Fruit fly (Drosophila melanogaster) whole organism, pupa: ENCODE results near the gene CG15330.

Experiments
- CG12605 ChIP-seq: fragments of 200-800 bp; sonication (Bioruptor generic); IDR thresholded peaks from 2 replicates; pipeline ENCODE4 v1.3.6; 2022; ENCODE audit warnings: missing biosample characterization, missing genetic modification characterization
- CG13204 ChIP-seq: fragments of 200-800 bp; sonication (Bioruptor generic); optimal IDR thresholded peaks from 2 replicates; lab custom pipeline; 2018; ENCODE audit warnings: missing biosample characterization, mild to moderate bottlenecking, missing genetic modification characterization, moderate library complexity
- CG14655 ChIP-seq: fragments of 200-800 bp; sonication (Bioruptor generic); optimal IDR thresholded peaks from 3 replicates; lab custom pipeline; 2017; ENCODE audit warnings: mild to moderate bottlenecking, missing biosample characterization, missing genetic modification reagents, missing genetic modification characterization
- CG15710 ChIP-seq: fragments of 200-800 bp; sonication (Bioruptor generic); optimal IDR thresholded peaks from 2 replicates; lab custom pipeline; 2018; ENCODE audit warnings: missing biosample characterization, mild to moderate bottlenecking, missing genetic modification characterization, moderate library complexity
- CG4496 ChIP-seq: fragments of 200-800 bp; sonication (Bioruptor generic); IDR thresholded peaks from 3 replicates; pipeline ENCODE4 v1.3.6; 2022; ENCODE audit warnings: missing biosample characterization, missing genetic modification characterization
- CG8159 ChIP-seq: fragments of 200-800 bp; sonication (Bioruptor generic); optimal IDR thresholded peaks from 3 replicates; lab custom pipeline; 2018; ENCODE audit warnings: missing biosample characterization, mild to moderate bottlenecking, missing genetic modification characterization, moderate library complexity
- CG8301 ChIP-seq: fragments of 200-800 bp; sonication (Bioruptor generic); optimal IDR thresholded peaks from 2 replicates; lab custom pipeline; 2018; ENCODE audit warnings: missing biosample characterization, mild to moderate bottlenecking, missing genetic modification characterization
- CG9948 ChIP-seq: fragments of 200-800 bp; sonication (Bioruptor generic); optimal IDR thresholded peaks from 2 replicates; lab custom pipeline; 2018; ENCODE audit warnings: missing biosample characterization, mild to moderate bottlenecking, missing genetic modification characterization, moderate library complexity
- EcR ChIP-seq: fragments of 200-800 bp; sonication (Bioruptor generic); optimal IDR thresholded peaks from 3 replicates; lab custom pipeline; 2019; ENCODE audit warnings: missing biosample characterization, missing genetic modification characterization, mild to moderate bottlenecking, moderate library complexity, missing genetic modification reagents
- Pif1A ChIP-seq: fragments of 200-800 bp; sonication (Bioruptor generic); optimal IDR thresholded peaks from 3 replicates; lab custom pipeline; 2016; ENCODE audit warnings: missing biosample characterization, missing genetic modification characterization

- TF ChIP-seq CG8159 (tag; lab: Kevin White, UChicago) (no peak), CG9948 (tag; lab: Kevin White, UChicago) (no peak), CG13204 (GFP tag; lab: Kevin White, UChicago) (no peak), CG15710 (no peak), CG12605 (GFP tag; lab: Robert Waterston, UW) (peak; percentile 83), CG14655 (GFP tag; lab: Kevin White, UChicago) (no peak), CG4496 (GFP tag; lab: Robert Waterston, UW) (peak; percentile 60; the same call in 1 of the 3 replicates), EcR (GFP tag; lab: Kevin White, UChicago) (no peak), CG8301 (no peak), Pif1A (no peak)
Observed at dm6 chrX:7959025-7959424, 3.2 kb downstream of the CG15330 start.
